Fruit fly (Drosophila melanogaster): Measurements from ENCODE around the gene opm.

opm gene

dm6 chrX:15085777-15086510, 19.7 kb upstream of the opm start, which contains the start of the genes CG15027 and Dbct (continued):
- no peak for TF ChIP-seq luna (GFP tag; optimal IDR thresholded peaks at IDR 0.05)
- no peak for TF ChIP-seq zfh2 (GFP tag; optimal IDR thresholded peaks at IDR 0.05)
- TF ChIP-seq Xrp1 (GFP tag; IDR thresholded peaks at IDR 0.05) = peak; percentile 83
- peak; percentile 81 for TF ChIP-seq BEAF-32 (GFP tag; optimal IDR thresholded peaks at IDR 0.05)
- TF ChIP-seq wek (GFP tag; optimal IDR thresholded peaks at IDR 0.05) = no peak
- no peak for TF ChIP-seq Hsf (GFP tag; optimal IDR thresholded peaks at IDR 0.05)
- no peak for TF ChIP-seq Hr39 (optimal IDR thresholded peaks at IDR 0.05)
- peak; percentile 49; the same call in 1 of the 2 replicates for TF ChIP-seq wor (GFP tag; IDR thresholded peaks at IDR 0.05)
- TF ChIP-seq Taf1 (GFP tag; IDR thresholded peaks at IDR 0.05) = 0 out of 2 replicates have a peak, but pooled peaks have one; percentile 28
- peak; percentile 64 for TF ChIP-seq danr (GFP tag; IDR thresholded peaks at IDR 0.05)
- no peak for TF ChIP-seq CG9876 (GFP tag; optimal IDR thresholded peaks at IDR 0.05)
- peak; percentile 64 for TF ChIP-seq CG12659 (GFP tag; optimal IDR thresholded peaks at IDR 0.05)
- TF ChIP-seq Ets97D (GFP tag; optimal IDR thresholded peaks at IDR 0.05) = no peak
- TF ChIP-seq CG10274 (GFP tag; optimal IDR thresholded peaks at IDR 0.05) = no peak
- TF ChIP-seq CG34376 (GFP tag; optimal IDR thresholded peaks at IDR 0.05) = peak; percentile 35
- TF ChIP-seq schlank (tag; optimal IDR thresholded peaks at IDR 0.05) = no peak
- TF ChIP-seq CG16815 (GFP tag; optimal IDR thresholded peaks at IDR 0.05) = peak; percentile 51
- TF ChIP-seq en (GFP tag; optimal IDR thresholded peaks at IDR 0.05) = no peak
- no peak; the same call in 1 of the 2 replicates for TF ChIP-seq Ravus (GFP tag; IDR thresholded peaks at IDR 0.05)
- peak; percentile 54 for TF ChIP-seq amos (GFP tag; IDR thresholded peaks at IDR 0.05; ENCODE audit: partially characterized antibody)
- no peak for TF ChIP-seq slp2 (GFP tag; optimal IDR thresholded peaks at IDR 0.05)
- TF ChIP-seq Doc3 (GFP tag; IDR thresholded peaks at IDR 0.05; ENCODE audit: partially characterized antibody) = peak; percentile 73; the same call in 2 of the 3 replicates
- peak; percentile 63 for TF ChIP-seq CG10366 (GFP tag; IDR thresholded peaks at IDR 0.05)
- peak; percentile 69 for TF ChIP-seq CG1832 (GFP tag; optimal IDR thresholded peaks at IDR 0.05)
- no peak for TF ChIP-seq seq (GFP tag; IDR thresholded peaks at IDR 0.05)
- TF ChIP-seq CG18764 (GFP tag; optimal IDR thresholded peaks at IDR 0.05) = peak; percentile 52
- TF ChIP-seq CG1647 (GFP tag; optimal IDR thresholded peaks at IDR 0.05) = no peak
- peak; percentile 71 for TF ChIP-seq CG3847 (GFP tag; IDR thresholded peaks at IDR 0.05)
- no peak for TF ChIP-seq Stat92E (GFP tag; optimal IDR thresholded peaks at IDR 0.05)
- no peak for TF ChIP-seq hkb (optimal IDR thresholded peaks at IDR 0.05)
- peak; percentile 52 for TF ChIP-seq hkb (GFP tag; IDR thresholded peaks at IDR 0.05)
- no peak for TF ChIP-seq sima (GFP tag; optimal IDR thresholded peaks at IDR 0.05)
- TF ChIP-seq phol (tag; optimal IDR thresholded peaks at IDR 0.05) = peak; percentile 75
- peak; percentile 30; the same call in 1 of the 2 replicates for TF ChIP-seq Drgx (GFP tag; IDR thresholded peaks at IDR 0.05)
- TF ChIP-seq CG2129 (GFP tag; IDR thresholded peaks at IDR 0.05; ENCODE audit: partially characterized antibody) = peak; percentile 67
- no peak for TF ChIP-seq dimm (GFP tag; IDR thresholded peaks at IDR 0.05)
- no peak for TF ChIP-seq CG17612 (GFP tag; IDR thresholded peaks at IDR 0.05)
- no peak for TF ChIP-seq CG7745 (tag; optimal IDR thresholded peaks at IDR 0.05)
- TF ChIP-seq Sry-β (GFP tag; optimal IDR thresholded peaks at IDR 0.05) = no peak
- TF ChIP-seq Antp (GFP tag; optimal IDR thresholded peaks at IDR 0.05) = no peak
- 0 out of 2 replicates have a peak, but pooled peaks have one; percentile 24 for TF ChIP-seq ato (GFP tag; IDR thresholded peaks at IDR 0.05; ENCODE audit: partially characterized antibody)
- TF ChIP-seq HmgD (GFP tag; optimal IDR thresholded peaks at IDR 0.05) = no peak
- peak; percentile 49; the same call in 2 of the 3 replicates for TF ChIP-seq CG6791 (GFP tag; IDR thresholded peaks at IDR 0.05; ENCODE audit: partially characterized antibody)
- TF ChIP-seq CG17829 (tag; optimal IDR thresholded peaks at IDR 0.05) = peak; percentile 76
- peak; percentile 64 for TF ChIP-seq CG10979 (tag; optimal IDR thresholded peaks at IDR 0.05)
- no peak for TF ChIP-seq crc (GFP tag; optimal IDR thresholded peaks at IDR 0.05)
- TF ChIP-seq cad (GFP tag; optimal IDR thresholded peaks at IDR 0.05) = no peak
- TF ChIP-seq dan (GFP tag; IDR thresholded peaks at IDR 0.05) = no peak
- peak in 1 of 2 experiments; percentile 69 for TF ChIP-seq bsh (GFP tag; optimal IDR thresholded peaks at IDR 0.05)
- peak; percentile 62 for TF ChIP-seq CG31224 (GFP tag; IDR thresholded peaks at IDR 0.05)
